Fruit fly (Drosophila melanogaster) whole organism, prepupa: Measurements from ENCODE around the gene Drak.

Experiments
- Blimp-1 ChIP-seq: fragments of 200-800 bp; sonication (Bioruptor generic); optimal IDR thresholded peaks from 3 replicates; lab custom pipeline; 2017; ENCODE audit warnings: missing biosample characterization, missing genetic modification characterization, mild to moderate bottlenecking, moderate library complexity, missing genetic modification reagents
- CG10631 ChIP-seq: fragments of 200-800 bp; sonication (Bioruptor generic); optimal IDR thresholded peaks from 2 replicates; lab custom pipeline; 2016; ENCODE audit warnings: missing biosample characterization, missing genetic modification characterization
- CG10669 ChIP-seq: fragments of 200-800 bp; sonication (Bioruptor generic); optimal IDR thresholded peaks from 3 replicates; lab custom pipeline; 2018; ENCODE audit warnings: missing biosample characterization, mild to moderate bottlenecking, missing genetic modification characterization, moderate library complexity
- CG11294 ChIP-seq: fragments of 200-800 bp; sonication (Bioruptor generic); IDR thresholded peaks from 2 replicates; pipeline ENCODE4 v1.3.6; 2022; ENCODE audit warnings: missing biosample characterization, missing genetic modification characterization
- CG11762 ChIP-seq: fragments of 200-800 bp; sonication (Bioruptor generic); optimal IDR thresholded peaks from 3 replicates; lab custom pipeline; 2016; ENCODE audit warnings: missing biosample characterization, missing genetic modification characterization; ENCODE audit not compliant: insufficient read depth
- CG11902 ChIP-seq: fragments of 200-800 bp; sonication (Bioruptor generic); optimal IDR thresholded peaks from 3 replicates; lab custom pipeline; 2016; ENCODE audit warnings: missing biosample characterization, missing genetic modification characterization
- CG16779 ChIP-seq: fragments of 200-800 bp; sonication (Bioruptor generic); optimal IDR thresholded peaks from 3 replicates; lab custom pipeline; 2017; ENCODE audit warnings: missing biosample characterization, mild to moderate bottlenecking, missing genetic modification characterization
- CG3032 ChIP-seq: fragments of 200-800 bp; optimal IDR thresholded peaks from 2 replicates; lab custom pipeline; 2019; ENCODE audit warnings: missing biosample characterization, mild to moderate bottlenecking, missing genetic modification characterization, moderate library complexity
- CG31627 ChIP-seq: fragments of 200-800 bp; sonication (Bioruptor generic); optimal IDR thresholded peaks from 3 replicates; lab custom pipeline; 2016; ENCODE audit warnings: missing biosample characterization, missing genetic modification characterization
- CG32006 ChIP-seq: fragments of 200-800 bp; sonication (Bioruptor generic); optimal IDR thresholded peaks from 3 replicates; lab custom pipeline; 2017; ENCODE audit warnings: missing biosample characterization, mild to moderate bottlenecking, missing genetic modification characterization
- CG34406 ChIP-seq: fragments of 200-800 bp; sonication (Bioruptor generic); optimal IDR thresholded peaks from 3 replicates; lab custom pipeline; 2016; ENCODE audit warnings: missing biosample characterization, missing genetic modification characterization
- CG3919 ChIP-seq: fragments of 200-800 bp; sonication (Bioruptor generic); optimal IDR thresholded peaks from 3 replicates; lab custom pipeline; 2016; ENCODE audit warnings: missing biosample characterization, missing genetic modification characterization
- CG4318 ChIP-seq: fragments of 200-800 bp; sonication (Bioruptor generic); optimal IDR thresholded peaks from 3 replicates; lab custom pipeline; 2017; ENCODE audit warnings: missing biosample characterization, mild to moderate bottlenecking, missing genetic modification characterization
- CG6163 ChIP-seq: fragments of 200-800 bp; sonication (Bioruptor generic); IDR thresholded peaks from 3 replicates; pipeline ENCODE4 v1.3.6; 2022; ENCODE audit warnings: missing biosample characterization, missing genetic modification characterization
- CG6792 ChIP-seq: fragments of 200-800 bp; sonication (Bioruptor generic); optimal IDR thresholded peaks from 3 replicates; lab custom pipeline; 2016; ENCODE audit warnings: missing biosample characterization, missing genetic modification characterization
- CG6808 ChIP-seq: fragments of 200-800 bp; sonication (Bioruptor generic); optimal IDR thresholded peaks from 3 replicates; lab custom pipeline; 2017; ENCODE audit warnings: missing biosample characterization, missing genetic modification characterization, mild to moderate bottlenecking, moderate library complexity, missing genetic modification reagents
- CG8319 ChIP-seq: fragments of 200-800 bp; sonication (Bioruptor generic); optimal IDR thresholded peaks from 3 replicates; lab custom pipeline; 2016; ENCODE audit warnings: missing biosample characterization, missing genetic modification characterization
- CG9139 ChIP-seq: fragments of 200-800 bp; sonication (Bioruptor generic); optimal IDR thresholded peaks from 3 replicates; lab custom pipeline; 2017; ENCODE audit warnings: missing biosample characterization, mild to moderate bottlenecking, missing genetic modification characterization
- Eip75B ChIP-seq: fragments of 200-800 bp; sonication (Bioruptor generic); optimal IDR thresholded peaks from 3 replicates; lab custom pipeline; 2016; ENCODE audit warnings: missing biosample characterization, missing genetic modification characterization
- Eip78C ChIP-seq: fragments of 200-800 bp; sonication (Bioruptor generic); peaks from one replicate; lab custom pipeline; 2016; ENCODE audit warnings: missing biosample characterization, missing genetic modification characterization
- Eip93F ChIP-seq: fragments of 200-800 bp; sonication (Bioruptor generic); optimal IDR thresholded peaks from 2 replicates; lab custom pipeline; 2016; ENCODE audit warnings: missing biosample characterization, mild to moderate bottlenecking, missing genetic modification characterization
- Ets21C ChIP-seq: fragments of 200-800 bp; sonication (Bioruptor generic); optimal IDR thresholded peaks from 3 replicates; lab custom pipeline; 2016; ENCODE audit warnings: missing biosample characterization, missing genetic modification characterization
- Ets96B ChIP-seq: fragments of 200-800 bp; optimal IDR thresholded peaks from 2 replicates; lab custom pipeline; 2019; ENCODE audit warnings: missing biosample characterization, mild to moderate bottlenecking, missing genetic modification characterization, moderate library complexity
- Gug ChIP-seq: fragments of 200-800 bp; sonication (Bioruptor generic); IDR thresholded peaks from 2 replicates; pipeline ENCODE4 v1.3.6; 2022; ENCODE audit warnings: missing biosample characterization, missing genetic modification characterization
- Hr38 ChIP-seq: sonication (Bioruptor generic); optimal IDR thresholded peaks from 2 replicates; lab custom pipeline; 2016; ENCODE audit warnings: missing biosample characterization, missing genetic modification characterization
- Hr39 ChIP-seq: fragments of 200-800 bp; sonication (Bioruptor generic); optimal IDR thresholded peaks from 2 replicates; lab custom pipeline; 2016; ENCODE audit warnings: missing biosample characterization, missing genetic modification characterization
- Hr4 ChIP-seq: fragments of 200-800 bp; sonication (Bioruptor generic); optimal IDR thresholded peaks from 3 replicates; lab custom pipeline; 2016; ENCODE audit warnings: missing biosample characterization, missing genetic modification characterization
- OdsH ChIP-seq: fragments of 200-800 bp; sonication (Bioruptor generic); optimal IDR thresholded peaks from 3 replicates; lab custom pipeline; 2016; ENCODE audit warnings: missing biosample characterization, missing genetic modification characterization
- Sox102F ChIP-seq: fragments of 200-800 bp; sonication (Bioruptor generic); optimal IDR thresholded peaks from 2 replicates; lab custom pipeline; 2016; ENCODE audit warnings: missing biosample characterization, mild to moderate bottlenecking, missing genetic modification characterization
- Sox14 ChIP-seq: fragments of 200-800 bp; sonication (Bioruptor generic); optimal IDR thresholded peaks from 3 replicates; lab custom pipeline; 2016; ENCODE audit warnings: missing biosample characterization, missing genetic modification characterization
- Sox15 ChIP-seq: fragments of 200-800 bp; sonication (Bioruptor generic); optimal IDR thresholded peaks from 3 replicates; lab custom pipeline; 2016; ENCODE audit warnings: missing biosample characterization, missing genetic modification characterization
- achi ChIP-seq: fragments of 200-800 bp; sonication (Bioruptor generic); optimal IDR thresholded peaks from 3 replicates; lab custom pipeline; 2016; ENCODE audit warnings: missing biosample characterization, missing genetic modification characterization
- dac ChIP-seq: fragments of 200-800 bp; sonication (Bioruptor generic); optimal IDR thresholded peaks from 2 replicates; lab custom pipeline; 2017; ENCODE audit warnings: missing biosample characterization, mild to moderate bottlenecking, missing genetic modification characterization
- eg ChIP-seq: fragments of 200-800 bp; sonication (Bioruptor generic); IDR thresholded peaks from 3 replicates; pipeline ENCODE4 v1.3.6; 2022; ENCODE audit warnings: missing biosample characterization, missing genetic modification characterization
- esn ChIP-seq: fragments of 200-800 bp; sonication (Bioruptor generic); optimal IDR thresholded peaks from 2 replicates; lab custom pipeline; 2016; ENCODE audit warnings: missing biosample characterization, mild to moderate bottlenecking, missing genetic modification characterization, moderate library complexity
- fd59A ChIP-seq: fragments of 200-800 bp; sonication (Bioruptor generic); optimal IDR thresholded peaks from 2 replicates; lab custom pipeline; 2017; ENCODE audit warnings: missing biosample characterization, mild to moderate bottlenecking, missing genetic modification characterization, missing genetic modification reagents
- fkh ChIP-seq: fragments of 200-800 bp; sonication (Bioruptor generic); optimal IDR thresholded peaks from 3 replicates; lab custom pipeline; 2017; ENCODE audit warnings: missing biosample characterization, mild to moderate bottlenecking, missing genetic modification characterization, moderate library complexity
- net ChIP-seq: fragments of 200-800 bp; sonication (Bioruptor generic); optimal IDR thresholded peaks from 3 replicates; lab custom pipeline; 2016; ENCODE audit warnings: missing biosample characterization, missing genetic modification characterization
- pdm3 ChIP-seq: fragments of 200-800 bp; sonication (Bioruptor generic); optimal IDR thresholded peaks from 3 replicates; lab custom pipeline; 2016; ENCODE audit warnings: missing biosample characterization, missing genetic modification characterization
- salr ChIP-seq, 2 experiments: fragments of 200-800 bp; sonication (Bioruptor generic); optimal IDR thresholded peaks; 3 replicates each; lab custom pipeline; 2016 to 2018; ENCODE audit warnings: missing biosample characterization in 2 of 2, missing genetic modification characterization in 2 of 2, mild to moderate bottlenecking in 1 of 2
- spab ChIP-seq: fragments of 200-800 bp; sonication (Bioruptor generic); optimal IDR thresholded peaks from 2 replicates; lab custom pipeline; 2017; ENCODE audit warnings: missing biosample characterization, mild to moderate bottlenecking, missing genetic modification characterization, missing genetic modification reagents
- ss ChIP-seq, 2 experiments: fragments of 200-800 bp; sonication (Bioruptor generic); optimal IDR thresholded peaks; 2 replicates in 1 of 2; 3 replicates in 1 of 2; lab custom pipeline; 2017 to 2018; ENCODE audit warnings: mild to moderate bottlenecking in 2 of 2, missing biosample characterization in 2 of 2, missing genetic modification characterization in 2 of 2, moderate library complexity in 1 of 2
- svp ChIP-seq: fragments of 200-800 bp; sonication (Bioruptor generic); peaks from one replicate; lab custom pipeline; 2016; ENCODE audit warnings: missing biosample characterization, missing genetic modification characterization
- vri ChIP-seq: fragments of 200-800 bp; sonication (Bioruptor generic); optimal IDR thresholded peaks from 3 replicates; lab custom pipeline; 2016; ENCODE audit warnings: missing biosample characterization, mild to moderate bottlenecking, missing genetic modification characterization

Gene Drak

DNA sequence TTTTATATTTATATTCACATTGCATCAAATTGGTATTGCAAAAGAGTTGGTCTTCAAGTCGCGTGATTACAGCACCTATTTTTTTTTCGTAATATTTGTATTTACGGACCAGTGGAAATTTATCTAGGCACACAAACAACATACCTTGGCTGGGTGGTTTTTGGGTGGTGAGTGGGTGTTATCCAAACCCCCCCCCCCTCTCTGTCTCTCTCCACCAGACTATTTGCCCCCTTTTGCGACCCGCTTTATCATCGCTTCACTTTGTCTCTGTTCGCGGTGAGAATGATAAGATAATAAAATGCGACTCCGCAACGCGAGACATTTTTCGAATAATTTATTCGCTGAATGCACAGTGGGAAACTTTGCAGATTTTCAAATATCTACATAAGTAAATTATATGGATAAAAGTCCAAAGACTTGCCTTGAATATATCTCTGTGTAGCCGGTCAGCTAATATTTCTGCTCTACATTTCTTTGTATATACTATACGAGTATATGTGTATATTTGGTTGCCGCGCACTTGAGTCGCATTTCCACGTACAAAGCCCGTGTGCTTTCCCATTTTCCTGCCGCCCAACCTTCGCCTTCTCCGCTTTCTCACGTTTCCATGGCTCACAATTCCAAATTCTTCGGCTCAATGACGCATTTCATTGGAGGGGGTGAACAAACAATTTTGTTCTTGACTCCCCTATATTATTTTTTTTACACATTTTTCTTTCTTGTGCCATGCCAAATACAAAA is 8.5 kb downstream of the Drak start (continued):
- no peak for TF ChIP-seq salr (GFP tag; optimal IDR thresholded peaks at IDR 0.05; lab: Kevin White, UChicago)
- no peak for TF ChIP-seq CG32006 (GFP tag; lab: Kevin White, UChicago)
- TF ChIP-seq pdm3, result peak; percentile 2
- no peak for TF ChIP-seq Blimp-1 (GFP tag; lab: Kevin White, UChicago)
- TF ChIP-seq CG4318 (GFP tag; lab: Kevin White, UChicago), result no peak
- TF ChIP-seq Hr39, result no peak
- 0 out of 3 replicates have a peak, but pooled peaks have one; percentile 15 for TF ChIP-seq CG6163 (GFP tag; lab: Robert Waterston, UW)
- no peak for TF ChIP-seq Sox14 (GFP tag; lab: Kevin White, UChicago)
- TF ChIP-seq Hr4 (GFP tag; lab: Kevin White, UChicago), result no peak
- peak; percentile 42 for TF ChIP-seq fkh (GFP tag; lab: Kevin White, UChicago)
- TF ChIP-seq CG31627 (GFP tag; lab: Kevin White, UChicago), result no peak
- TF ChIP-seq CG10669 (GFP tag; lab: Kevin White, UChicago), result no peak
- no peak for TF ChIP-seq spab (GFP tag; lab: Kevin White, UChicago)
- TF ChIP-seq dac (GFP tag; lab: Kevin White, UChicago), result no peak

DNA sequence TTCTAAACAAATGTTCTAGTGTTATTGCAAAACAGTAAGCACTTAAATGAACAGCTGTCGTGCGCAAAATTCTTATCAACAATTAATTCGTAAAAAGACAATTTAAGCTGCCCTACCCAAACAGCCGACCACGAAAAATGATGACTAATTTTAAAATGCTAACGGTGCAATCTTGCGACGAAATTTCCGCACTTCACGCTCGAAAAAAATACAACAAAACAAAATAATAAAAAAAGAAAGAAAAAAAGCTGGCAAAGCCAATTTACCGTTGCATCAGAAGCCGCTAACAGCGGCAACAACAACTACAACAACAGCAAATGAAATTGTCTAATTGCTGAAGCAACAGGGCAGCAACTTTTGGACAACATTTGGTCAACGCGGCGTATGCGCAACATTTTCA is 10.7 kb downstream of the Drak start:
- no peak for TF ChIP-seq fd59A (GFP tag; lab: Kevin White, UChicago)
- TF ChIP-seq Eip75B (GFP tag; lab: Kevin White, UChicago), result no peak
- no peak for TF ChIP-seq Eip93F (GFP tag; lab: Kevin White, UChicago)
- no peak for TF ChIP-seq CG3032 (tag; lab: Kevin White, UChicago)
- TF ChIP-seq Ets96B, result no peak
- TF ChIP-seq OdsH (GFP tag; lab: Kevin White, UChicago), result no peak
- TF ChIP-seq vri (GFP tag; lab: Kevin White, UChicago), result no peak
- no peak for TF ChIP-seq CG3919 (GFP tag; lab: Kevin White, UChicago)
- no peak for TF ChIP-seq CG16779
- TF ChIP-seq CG10631 (GFP tag; lab: Kevin White, UChicago), result no peak
- TF ChIP-seq Eip78C (GFP tag; lab: Kevin White, UChicago), result no peak
- TF ChIP-seq fkh (GFP tag; lab: Kevin White, UChicago), result no peak

DNA sequence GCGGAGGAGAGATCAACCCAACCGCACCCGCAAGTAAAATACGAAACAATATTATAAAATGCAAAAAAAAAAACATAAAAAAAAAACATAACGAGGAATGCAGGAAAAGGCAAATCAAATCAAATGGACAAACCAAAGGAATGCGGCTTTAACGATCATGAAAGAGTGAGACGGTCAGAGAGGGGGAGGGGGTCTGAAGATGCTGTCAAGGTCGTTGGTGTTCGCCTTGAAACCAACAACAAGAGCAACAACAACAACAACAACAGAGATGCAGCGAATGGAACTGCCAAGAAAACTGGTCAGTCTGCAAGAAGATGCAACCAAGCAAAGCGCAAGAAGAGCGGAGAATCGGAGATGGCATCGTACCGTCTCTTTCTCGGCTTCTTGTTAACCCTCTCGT is 13.3 kb downstream of the Drak start:
- TF ChIP-seq Hr4 (GFP tag; lab: Kevin White, UChicago) (no peak), CG4318 (GFP tag; lab: Kevin White, UChicago) (no peak), eg (GFP tag; lab: Robert Waterston, UW) (no peak), esn (GFP tag; lab: Kevin White, UChicago) (no peak), Sox14 (GFP tag; lab: Kevin White, UChicago) (no peak), Eip93F (GFP tag; lab: Kevin White, UChicago) (no peak), pdm3 (no peak), CG8319 (GFP tag; lab: Kevin White, UChicago) (no peak), Hr38 (GFP tag; lab: Kevin White, UChicago) (no peak), fd59A (GFP tag; lab: Kevin White, UChicago) (no peak), vri (GFP tag; lab: Kevin White, UChicago) (no peak), ss (GFP tag; optimal IDR thresholded peaks at IDR 0.05; lab: Kevin White, UChicago) (peak in 1 of 2 experiments; percentile 20), CG11762 (GFP tag; lab: Kevin White, UChicago) (no peak), CG6163 (GFP tag; lab: Robert Waterston, UW) (peak; percentile 35; the same call in 1 of the 3 replicates), CG11902 (GFP tag; lab: Kevin White, UChicago) (no peak), svp (GFP tag; lab: Kevin White, UChicago) (no peak), Blimp-1 (GFP tag; lab: Kevin White, UChicago) (no peak), CG31627 (GFP tag; lab: Kevin White, UChicago) (no peak), CG9139 (no peak), Sox102F (GFP tag; lab: Kevin White, UChicago) (no peak), OdsH (GFP tag; lab: Kevin White, UChicago) (no peak), CG32006 (GFP tag; lab: Kevin White, UChicago) (no peak), CG34406 (GFP tag; lab: Kevin White, UChicago) (no peak), Ets21C (GFP tag; lab: Kevin White, UChicago) (no peak), CG10669 (GFP tag; lab: Kevin White, UChicago) (no peak), CG6808 (GFP tag; lab: Kevin White, UChicago) (peak; percentile 7), Sox15 (GFP tag; lab: Kevin White, UChicago) (no peak), CG6792 (GFP tag; lab: Kevin White, UChicago) (no peak), Ets96B (no peak), achi (GFP tag; lab: Kevin White, UChicago) (no peak), CG11294 (GFP tag; lab: Robert Waterston, UW) (no peak), Hr39 (peak; percentile 65), net (GFP tag; lab: Kevin White, UChicago) (no peak), Eip75B (GFP tag; lab: Kevin White, UChicago) (peak; percentile 11), Gug (GFP tag; lab: Robert Waterston, UW) (no peak)
